Fruit fly (Drosophila melanogaster) whole organism, embryonic: Measurements from ENCODE around the gene CG3009.
A peak's percentile ranks its signal among the peaks of the same experiment; 100 is the strongest.

Source experiments
- B-H1 ChIP-seq: fragments of 200-800 bp; sonication (Bioruptor generic); IDR thresholded peaks from 3 replicates; pipeline ENCODE4 v1.3.6; 2022; ENCODE audit warnings: missing biosample characterization, missing genetic modification characterization
- CG10543 ChIP-seq: fragments of 200-800 bp; sonication (Bioruptor generic); optimal IDR thresholded peaks from 3 replicates; lab custom pipeline; 2017; ENCODE audit warnings: missing biosample characterization, mild to moderate bottlenecking, missing genetic modification characterization, moderate library complexity
- CG11560 ChIP-seq: fragments of 200-800 bp; sonication (Bioruptor generic); IDR thresholded peaks from 3 replicates; pipeline ENCODE4 v1.3.6; 2022; ENCODE audit warnings: missing biosample characterization, missing genetic modification characterization
- CG11696 ChIP-seq: fragments of 200-800 bp; sonication (Bioruptor generic); IDR thresholded peaks from 2 replicates; pipeline ENCODE4 v1.3.6; 2022; ENCODE audit warnings: missing biosample characterization, missing genetic modification characterization
- CG12769 ChIP-seq: fragments of 200-800 bp; sonication (Bioruptor generic); optimal IDR thresholded peaks from 2 replicates; lab custom pipeline; 2019; ENCODE audit warnings: missing biosample characterization, mild to moderate bottlenecking, missing genetic modification characterization, moderate library complexity
- CG13296 ChIP-seq: fragments of 200-800 bp; sonication (Bioruptor generic); optimal IDR thresholded peaks from 3 replicates; lab custom pipeline; 2018; ENCODE audit warnings: missing biosample characterization, mild to moderate bottlenecking, missing genetic modification characterization
- CG13775 ChIP-seq: fragments of 200-800 bp; sonication (Bioruptor generic); optimal IDR thresholded peaks from 3 replicates; lab custom pipeline; 2017; ENCODE audit warnings: missing biosample characterization, mild to moderate bottlenecking, missing genetic modification characterization
- CG14860 ChIP-seq: fragments of 200-800 bp; sonication (Bioruptor generic); IDR thresholded peaks from 3 replicates; pipeline ENCODE4 v1.3.6; 2022; ENCODE audit warnings: missing biosample characterization, missing genetic modification characterization; ENCODE audit not compliant: partially characterized antibody
- CG14965 ChIP-seq: fragments of 200-800 bp; sonication (Bioruptor generic); optimal IDR thresholded peaks from 2 replicates; lab custom pipeline; 2016; ENCODE audit warnings: missing biosample characterization, missing genetic modification characterization, borderline replicate concordance
- CG1603 ChIP-seq: fragments of 200-800 bp; sonication (Bioruptor generic); optimal IDR thresholded peaks from 2 replicates; lab custom pipeline; 2019; ENCODE audit warnings: missing biosample characterization, mild to moderate bottlenecking, missing genetic modification characterization, moderate library complexity
- CG17612 ChIP-seq: fragments of 200-800 bp; sonication (Bioruptor generic); IDR thresholded peaks from 2 replicates; pipeline ENCODE4 v1.3.6; 2022; ENCODE audit warnings: missing biosample characterization, missing genetic modification characterization
- CG1792 ChIP-seq: fragments of 200-800 bp; sonication (Bioruptor generic); optimal IDR thresholded peaks from 2 replicates; lab custom pipeline; 2016; ENCODE audit warnings: missing biosample characterization, missing genetic modification characterization
- CG18599 ChIP-seq: fragments of 200-800 bp; sonication (Bioruptor generic); optimal IDR thresholded peaks from 3 replicates; lab custom pipeline; 2017; ENCODE audit warnings: missing biosample characterization, missing genetic modification characterization, mild to moderate bottlenecking, moderate library complexity, missing genetic modification reagents
- CG2120 ChIP-seq: fragments of 200-800 bp; sonication (Bioruptor generic); optimal IDR thresholded peaks from 3 replicates; lab custom pipeline; 2016; ENCODE audit warnings: missing biosample characterization, missing genetic modification characterization
- CG3407 ChIP-seq: fragments of 200-800 bp; sonication (Bioruptor generic); optimal IDR thresholded peaks from 2 replicates; lab custom pipeline; 2018; ENCODE audit warnings: missing biosample characterization, mild to moderate bottlenecking, missing genetic modification characterization
- CG6254 ChIP-seq: fragments of 200-800 bp; sonication (Bioruptor generic); optimal IDR thresholded peaks from 3 replicates; lab custom pipeline; 2017; ENCODE audit warnings: mild to moderate bottlenecking, missing biosample characterization, missing genetic modification reagents, missing genetic modification characterization
- CG6683 ChIP-seq: fragments of 200-800 bp; sonication (Bioruptor generic); optimal IDR thresholded peaks from 2 replicates; lab custom pipeline; 2017; ENCODE audit warnings: missing biosample characterization, mild to moderate bottlenecking, missing genetic modification characterization, missing genetic modification reagents
- CG7786 ChIP-seq: fragments of 200-800 bp; sonication (Bioruptor generic); optimal IDR thresholded peaks from 2 replicates; lab custom pipeline; 2016; ENCODE audit warnings: missing biosample characterization, missing genetic modification characterization
- CG8290 ChIP-seq, 3 experiments: fragments of 200-800 bp; sonication (Bioruptor generic); optimal IDR thresholded peaks; 2 replicates each; lab custom pipeline; 2016 to 2019; ENCODE audit warnings: missing biosample characterization in 3 of 3, missing genetic modification characterization in 3 of 3, mild to moderate bottlenecking in 2 of 3, moderate library complexity in 1 of 3
- CG9817 ChIP-seq: fragments of 200-800 bp; sonication (Bioruptor generic); optimal IDR thresholded peaks from 2 replicates; lab custom pipeline; 2018; ENCODE audit warnings: missing biosample characterization, mild to moderate bottlenecking, missing genetic modification characterization, moderate library complexity
- Deaf1 ChIP-seq: fragments of 200-800 bp; optimal IDR thresholded peaks from 3 replicates; lab custom pipeline; 2019; ENCODE audit warnings: missing biosample characterization, mild to moderate bottlenecking, missing genetic modification characterization, moderate library complexity
- Doc3 ChIP-seq: fragments of 200-800 bp; sonication (Bioruptor generic); IDR thresholded peaks from 3 replicates; pipeline ENCODE4 v1.3.6; 2022; ENCODE audit warnings: missing biosample characterization, missing genetic modification characterization; ENCODE audit not compliant: partially characterized antibody
- Fer1 ChIP-seq: fragments of 200-800 bp; sonication (Bioruptor generic); optimal IDR thresholded peaks from 2 replicates; lab custom pipeline; 2017; ENCODE audit warnings: missing biosample characterization, mild to moderate bottlenecking, missing genetic modification characterization
- GATAe ChIP-seq: fragments of 200-800 bp; sonication (Bioruptor generic); conservative IDR thresholded peaks from 2 replicates; pipeline ENCODE4 v1.3.6; 2022; ENCODE audit warnings: missing biosample characterization, missing genetic modification characterization
- Hey ChIP-seq: fragments of 200-800 bp; sonication (Bioruptor generic); optimal IDR thresholded peaks from 3 replicates; lab custom pipeline; 2018; ENCODE audit warnings: missing biosample characterization, mild to moderate bottlenecking, missing genetic modification characterization
- HmgD ChIP-seq: fragments of 200-800 bp; sonication (Bioruptor generic); optimal IDR thresholded peaks from 3 replicates; lab custom pipeline; 2016; ENCODE audit warnings: missing biosample characterization, missing genetic modification characterization
- HmgZ ChIP-seq: fragments of 200-800 bp; sonication (Bioruptor generic); optimal IDR thresholded peaks from 2 replicates; lab custom pipeline; 2018; ENCODE audit warnings: missing biosample characterization, mild to moderate bottlenecking, missing genetic modification characterization
- Lim3 ChIP-seq: fragments of 200-800 bp; sonication (Bioruptor generic); IDR thresholded peaks from 2 replicates; pipeline ENCODE4 v1.3.6; 2022; ENCODE audit warnings: missing biosample characterization, missing genetic modification characterization
- Med ChIP-seq: fragments of 200-800 bp; sonication (Bioruptor generic); peaks from one replicate; lab custom pipeline; 2016; ENCODE audit warnings: missing biosample characterization, missing genetic modification characterization, mild to moderate bottlenecking, inconsistent platforms, moderate library complexity
- Nf-YA ChIP-seq: fragments of 200-800 bp; sonication (Bioruptor generic); IDR thresholded peaks from 2 replicates; pipeline ENCODE4 v1.3.6; 2022; ENCODE audit warnings: missing biosample characterization, missing genetic modification characterization
- Nf-YB ChIP-seq: fragments of 200-800 bp; sonication (Bioruptor generic); optimal IDR thresholded peaks from 3 replicates; lab custom pipeline; 2019; ENCODE audit warnings: missing biosample characterization, mild to moderate bottlenecking, missing genetic modification characterization, moderate library complexity
- cato ChIP-seq: fragments of 200-800 bp; sonication (Bioruptor generic); optimal IDR thresholded peaks from 2 replicates; lab custom pipeline; 2016; ENCODE audit warnings: missing biosample characterization, missing genetic modification characterization, borderline replicate concordance
- chinmo ChIP-seq: fragments of 200-800 bp; sonication (Bioruptor generic); IDR thresholded peaks from 4 replicates; pipeline ENCODE4 v1.3.6; 2022; ENCODE audit warnings: missing biosample characterization, missing genetic modification characterization; ENCODE audit not compliant: partially characterized antibody
- chn ChIP-seq: fragments of 200-800 bp; sonication (Bioruptor generic); optimal IDR thresholded peaks from 2 replicates; lab custom pipeline; 2016; ENCODE audit warnings: missing biosample characterization, missing genetic modification characterization
- corto ChIP-seq: fragments of 200-800 bp; sonication (Bioruptor generic); optimal IDR thresholded peaks from 2 replicates; lab custom pipeline; 2016; ENCODE audit warnings: missing biosample characterization, mild to moderate bottlenecking, missing genetic modification characterization, moderate library complexity
- danr ChIP-seq: fragments of 200-800 bp; sonication (Bioruptor generic); IDR thresholded peaks from 2 replicates; pipeline ENCODE4 v1.3.6; 2022; ENCODE audit warnings: missing biosample characterization, missing genetic modification characterization
- dimm ChIP-seq: fragments of 200-800 bp; sonication (Bioruptor generic); IDR thresholded peaks from 2 replicates; pipeline ENCODE4 v1.3.6; 2022; ENCODE audit warnings: missing biosample characterization, missing genetic modification characterization
- dpn ChIP-seq, 2 experiments: fragments of 200-800 bp; sonication (Bioruptor generic); optimal IDR thresholded peaks; 3 replicates each; lab custom pipeline; 2016; ENCODE audit warnings: missing biosample characterization in 2 of 2, missing genetic modification characterization in 2 of 2
- hkb ChIP-seq, 2 experiments: fragments of 200-800 bp in 1 of 2; fragments of >200 bp in 1 of 2; sonication (Bioruptor generic) in 1 of 2; IDR thresholded peaks in 1 of 2; optimal IDR thresholded peaks in 1 of 2; 2 replicates each; pipeline versions ENCODE4 v1.3.6 to Lab custom; 2017 to 2022; ENCODE audit warnings: missing biosample characterization in 1 of 2, missing genetic modification characterization in 1 of 2
- lab ChIP-seq: fragments of 200-800 bp; sonication (Bioruptor generic); optimal IDR thresholded peaks from 3 replicates; lab custom pipeline; 2017; ENCODE audit warnings: missing biosample characterization, missing genetic modification characterization, mild to moderate bottlenecking, moderate library complexity, missing genetic modification reagents
- lbe ChIP-seq: fragments of 200-800 bp; sonication (Bioruptor generic); optimal IDR thresholded peaks from 2 replicates; lab custom pipeline; 2016; ENCODE audit warnings: missing biosample characterization, mild to moderate bottlenecking, missing genetic modification characterization
- mam ChIP-seq: fragments of 200-800 bp; sonication (Bioruptor generic); optimal IDR thresholded peaks from 3 replicates; lab custom pipeline; 2016; ENCODE audit warnings: missing biosample characterization, missing genetic modification characterization
- row ChIP-seq: fragments of 200-800 bp; sonication (Bioruptor generic); IDR thresholded peaks from 3 replicates; pipeline ENCODE4 v1.3.6; 2022; ENCODE audit warnings: missing biosample characterization, missing genetic modification characterization
- sc ChIP-seq, 3 experiments: fragments of >200 bp in 2 of 3; fragments of 200-800 bp in 1 of 3; sonication (Bioruptor generic) in 1 of 3; optimal IDR thresholded peaks; 2 replicates in 2 of 3; 3 replicates in 1 of 3; lab custom pipeline; 2017; ENCODE audit warnings: mild to moderate bottlenecking in 1 of 3, missing biosample characterization in 1 of 3, missing genetic modification characterization in 1 of 3, missing genetic modification reagents in 1 of 3
- sens ChIP-seq: fragments of 200-800 bp; sonication (Bioruptor generic); peaks from one replicate; lab custom pipeline; 2016; ENCODE audit warnings: missing biosample characterization, missing genetic modification characterization
- slou ChIP-seq: fragments of 200-800 bp; sonication (Bioruptor generic); optimal IDR thresholded peaks from 3 replicates; lab custom pipeline; 2016; ENCODE audit warnings: missing biosample characterization, missing genetic modification characterization
- sug ChIP-seq: fragments of 200-800 bp; optimal IDR thresholded peaks from 2 replicates; lab custom pipeline; 2019; ENCODE audit warnings: missing biosample characterization, mild to moderate bottlenecking, missing genetic modification characterization, moderate library complexity
- tgo ChIP-seq: fragments of 200-800 bp; sonication (Bioruptor generic); IDR thresholded peaks from 3 replicates; pipeline ENCODE4 v1.3.6; 2022; ENCODE audit warnings: missing biosample characterization, missing genetic modification characterization
- trh ChIP-seq: fragments of 200-800 bp; sonication (Bioruptor generic); optimal IDR thresholded peaks from 2 replicates; lab custom pipeline; 2016; ENCODE audit warnings: missing biosample characterization, missing genetic modification characterization
- tx ChIP-seq: fragments of 200-800 bp; sonication (Bioruptor generic); optimal IDR thresholded peaks from 2 replicates; lab custom pipeline; 2016; ENCODE audit warnings: missing biosample characterization, missing genetic modification characterization

The CG3009 gene

DNA sequence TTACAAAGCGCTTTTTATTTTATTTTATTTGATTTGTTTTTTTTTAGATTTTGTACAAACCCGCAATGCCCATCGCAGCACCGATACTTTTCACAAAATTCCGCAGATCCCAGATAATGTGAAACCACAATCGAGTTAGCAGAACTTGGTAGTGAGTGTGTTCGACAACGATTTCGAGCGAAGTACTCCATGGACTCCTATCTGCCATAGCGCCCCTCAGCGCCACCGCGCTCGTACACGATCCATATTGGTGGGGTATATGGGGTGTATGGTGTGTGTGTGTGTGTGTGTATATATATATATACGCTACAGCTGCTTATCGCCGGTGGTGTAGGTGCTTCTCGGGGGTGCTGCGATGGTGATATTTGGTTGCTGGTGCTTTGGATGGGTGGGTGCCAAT lies 54.0 kb downstream of the CG3009 start (continued):
- TF ChIP-seq Deaf1 (tag; lab: Kevin White, UChicago) = peak; percentile 24
- TF ChIP-seq slou (GFP tag; lab: Kevin White, UChicago) = no peak
- TF ChIP-seq CG6254 (GFP tag; lab: Kevin White, UChicago) = no peak
- no peak for TF ChIP-seq HmgD (GFP tag; lab: Kevin White, UChicago)
- no peak for TF ChIP-seq CG1792 (GFP tag; lab: Kevin White, UChicago)
- TF ChIP-seq lab (GFP tag; lab: Kevin White, UChicago) = peak; percentile 59
- peak; percentile 20 for TF ChIP-seq HmgZ (tag; lab: Kevin White, UChicago)
- TF ChIP-seq CG14860 = no peak
- no peak for TF ChIP-seq dpn (GFP tag; optimal IDR thresholded peaks at IDR 0.05; lab: Kevin White, UChicago)
- no peak for TF ChIP-seq Doc3 (GFP tag; lab: Robert Waterston, UW)
- TF ChIP-seq CG7786 (GFP tag; lab: Kevin White, UChicago) = no peak
- no peak for TF ChIP-seq dimm (GFP tag; lab: Robert Waterston, UW)
- no peak for TF ChIP-seq tx (GFP tag; lab: Kevin White, UChicago)
- no peak for TF ChIP-seq CG2120 (GFP tag; lab: Kevin White, UChicago)
- peak; percentile 24 for TF ChIP-seq CG18599 (GFP tag; lab: Kevin White, UChicago)
- no peak for TF ChIP-seq CG17612
- TF ChIP-seq hkb (optimal IDR thresholded peaks at IDR 0.05; lab: Kevin White, UChicago) = no peak
- TF ChIP-seq hkb (GFP tag; IDR thresholded peaks at IDR 0.05; lab: Robert Waterston, UW) = no peak
- TF ChIP-seq chinmo = 0 out of 4 replicates have a peak, but pooled peaks have one; percentile 9
- peak; percentile 75 for TF ChIP-seq GATAe (GFP tag; lab: Robert Waterston, UW)
- TF ChIP-seq Hey (tag; lab: Kevin White, UChicago) = peak; percentile 55
- no peak for TF ChIP-seq B-H1 (GFP tag; lab: Robert Waterston, UW)
- TF ChIP-seq CG12769 (tag; lab: Kevin White, UChicago) = peak; percentile 19
- TF ChIP-seq mam (GFP tag; lab: Kevin White, UChicago) = no peak
- peak; percentile 80 for TF ChIP-seq sug (tag; lab: Kevin White, UChicago)
- TF ChIP-seq CG9817 (tag; lab: Kevin White, UChicago) = no peak
- no peak for TF ChIP-seq CG13296 (GFP tag; lab: Kevin White, UChicago)
- no peak for TF ChIP-seq row (GFP tag; lab: Robert Waterston, UW)
- TF ChIP-seq trh (GFP tag; lab: Kevin White, UChicago) = no peak
- no peak for TF ChIP-seq Nf-YA
- TF ChIP-seq danr (GFP tag; lab: Robert Waterston, UW) = no peak
- TF ChIP-seq Fer1 = no peak
- TF ChIP-seq cato (GFP tag; lab: Kevin White, UChicago) = no peak
- TF ChIP-seq CG11560 (tag; lab: Robert Waterston, UW) = no peak
- TF ChIP-seq Nf-YB (GFP tag; lab: Kevin White, UChicago) = no peak
- TF ChIP-seq tgo (GFP tag; lab: Robert Waterston, UW) = no peak
- no peak for TF ChIP-seq CG13775 (GFP tag; lab: Kevin White, UChicago)
- no peak for TF ChIP-seq Lim3 (GFP tag; lab: Robert Waterston, UW)
- TF ChIP-seq CG6683 (GFP tag; lab: Kevin White, UChicago) = no peak
- TF ChIP-seq sens (GFP tag; lab: Kevin White, UChicago) = peak; percentile 47
- TF ChIP-seq CG10543 (GFP tag; lab: Kevin White, UChicago) = peak; percentile 18
- TF ChIP-seq CG3407 = no peak
- TF ChIP-seq CG1603 = no peak
- peak; percentile 12 for TF ChIP-seq corto (GFP tag; lab: Kevin White, UChicago)
- TF ChIP-seq Med (GFP tag; lab: Kevin White, UChicago) = peak; percentile 40
- TF ChIP-seq chn = no peak
- no peak for TF ChIP-seq CG14965 (GFP tag; lab: Kevin White, UChicago)
- no peak for TF ChIP-seq sc (optimal IDR thresholded peaks at IDR 0.05; lab: Kevin White, UChicago)
- TF ChIP-seq sc (GFP tag; optimal IDR thresholded peaks at IDR 0.05; lab: Kevin White, UChicago) = no peak
- no peak for TF ChIP-seq CG11696
- no peak for TF ChIP-seq CG8290 (GFP tag; optimal IDR thresholded peaks at IDR 0.05; lab: Kevin White, UChicago)
- TF ChIP-seq CG8290 (tag; optimal IDR thresholded peaks at IDR 0.05; lab: Kevin White, UChicago) = peak in 1 of 2 experiments; percentile 32
- no peak for TF ChIP-seq lbe (GFP tag; lab: Kevin White, UChicago)
